Fruit fly (Drosophila melanogaster) whole organism, embryonic: ENCODE measurements around the gene CG5665.

Experiments
- Asciz ChIP-seq: fragments of 200-800 bp; sonication (Bioruptor generic); optimal IDR thresholded peaks from 2 replicates; lab custom pipeline; 2017; ENCODE audit warnings: missing biosample characterization, mild to moderate bottlenecking, missing genetic modification characterization, missing genetic modification reagents
- Atf-2 ChIP-seq: fragments of 200-800 bp; sonication (Bioruptor generic); optimal IDR thresholded peaks from 2 replicates; lab custom pipeline; 2016; ENCODE audit warnings: missing biosample characterization, missing genetic modification characterization
- Atf3 ChIP-seq: fragments of 200-800 bp; sonication (Bioruptor generic); optimal IDR thresholded peaks from 3 replicates; lab custom pipeline; 2016; ENCODE audit warnings: missing biosample characterization, missing genetic modification characterization
- Blimp-1 ChIP-seq: fragments of 200-800 bp; sonication (Bioruptor generic); optimal IDR thresholded peaks from 3 replicates; lab custom pipeline; 2018; ENCODE audit warnings: missing biosample characterization, missing genetic modification characterization, mild to moderate bottlenecking, moderate library complexity, missing genetic modification reagents
- CG10209 ChIP-seq: fragments of 200-800 bp; sonication (Bioruptor generic); optimal IDR thresholded peaks from 3 replicates; lab custom pipeline; 2017; ENCODE audit warnings: missing biosample characterization, mild to moderate bottlenecking, missing genetic modification characterization, missing genetic modification reagents
- CG10543 ChIP-seq: fragments of 200-800 bp; sonication (Bioruptor generic); optimal IDR thresholded peaks from 3 replicates; lab custom pipeline; 2017; ENCODE audit warnings: missing biosample characterization, mild to moderate bottlenecking, missing genetic modification characterization, moderate library complexity
- CG13123 ChIP-seq: fragments of 200-800 bp; sonication (Bioruptor generic); optimal IDR thresholded peaks from 2 replicates; lab custom pipeline; 2016; ENCODE audit warnings: missing biosample characterization, missing genetic modification characterization
- CG14014 ChIP-seq: fragments of 200-800 bp; sonication (Bioruptor generic); IDR thresholded peaks from 2 replicates; pipeline ENCODE4 v1.3.6; 2022; ENCODE audit warnings: missing biosample characterization, missing genetic modification characterization
- CG14710 ChIP-seq: fragments of 200-800 bp; sonication (Bioruptor generic); optimal IDR thresholded peaks from 3 replicates; lab custom pipeline; 2019; ENCODE audit warnings: missing biosample characterization, mild to moderate bottlenecking, missing genetic modification characterization, moderate library complexity
- CG15696 ChIP-seq: fragments of 200-800 bp; sonication (Bioruptor generic); optimal IDR thresholded peaks from 2 replicates; lab custom pipeline; 2019; ENCODE audit warnings: missing biosample characterization, mild to moderate bottlenecking, missing genetic modification characterization, moderate library complexity
- CG16815 ChIP-seq: fragments of 200-800 bp; sonication (Bioruptor generic); optimal IDR thresholded peaks from 3 replicates; lab custom pipeline; 2017; ENCODE audit warnings: missing biosample characterization, mild to moderate bottlenecking, missing genetic modification characterization
- CG17568 ChIP-seq: fragments of 200-800 bp; sonication (Bioruptor generic); optimal IDR thresholded peaks from 2 replicates; lab custom pipeline; 2018; ENCODE audit warnings: missing biosample characterization, mild to moderate bottlenecking, missing genetic modification characterization, moderate library complexity
- CG17829 ChIP-seq: fragments of 200-800 bp; optimal IDR thresholded peaks from 2 replicates; lab custom pipeline; 2019; ENCODE audit warnings: missing biosample characterization, mild to moderate bottlenecking, missing genetic modification characterization, moderate library complexity
- CG2889 ChIP-seq: fragments of 200-800 bp; sonication (Bioruptor generic); IDR thresholded peaks from 3 replicates; pipeline ENCODE4 v1.3.6; 2022; ENCODE audit warnings: missing biosample characterization, missing genetic modification characterization
- CG32532 ChIP-seq: fragments of 200-800 bp; sonication (Bioruptor generic); IDR thresholded peaks from 2 replicates; pipeline ENCODE4 v1.3.6; 2022; ENCODE audit warnings: missing biosample characterization, missing genetic modification characterization
- CG3838 ChIP-seq: fragments of 200-800 bp; sonication (Bioruptor generic); optimal IDR thresholded peaks from 3 replicates; lab custom pipeline; 2016; ENCODE audit warnings: missing biosample characterization, missing genetic modification characterization
- CG5953 ChIP-seq: fragments of 200-800 bp; sonication (Bioruptor generic); IDR thresholded peaks from 2 replicates; pipeline ENCODE4 v1.3.6; 2022; ENCODE audit warnings: missing biosample characterization, missing genetic modification characterization
- CG6175 ChIP-seq: fragments of 200-800 bp; sonication (Bioruptor generic); IDR thresholded peaks from 3 replicates; pipeline ENCODE4 v1.3.6; 2022; ENCODE audit warnings: missing biosample characterization, missing genetic modification characterization
- CG6765 ChIP-seq: fragments of 200-800 bp; sonication (Bioruptor generic); optimal IDR thresholded peaks from 3 replicates; lab custom pipeline; 2017; ENCODE audit warnings: missing biosample characterization, mild to moderate bottlenecking, missing genetic modification characterization
- CG8290 ChIP-seq, 3 experiments: fragments of 200-800 bp; sonication (Bioruptor generic); optimal IDR thresholded peaks; 2 replicates each; lab custom pipeline; 2016 to 2019; ENCODE audit warnings: missing biosample characterization in 3 of 3, missing genetic modification characterization in 3 of 3, mild to moderate bottlenecking in 2 of 3, moderate library complexity in 1 of 3
- D19B ChIP-seq: fragments of 200-800 bp; sonication (Bioruptor generic); optimal IDR thresholded peaks from 2 replicates; lab custom pipeline; 2017; ENCODE audit warnings: missing biosample characterization, mild to moderate bottlenecking, missing genetic modification characterization
- Deaf1 ChIP-seq: fragments of 200-800 bp; optimal IDR thresholded peaks from 3 replicates; lab custom pipeline; 2019; ENCODE audit warnings: missing biosample characterization, mild to moderate bottlenecking, missing genetic modification characterization, moderate library complexity
- HmgD ChIP-seq: fragments of 200-800 bp; sonication (Bioruptor generic); optimal IDR thresholded peaks from 3 replicates; lab custom pipeline; 2016; ENCODE audit warnings: missing biosample characterization, missing genetic modification characterization
- Myb ChIP-seq: fragments of 200-800 bp; sonication (Bioruptor generic); optimal IDR thresholded peaks from 2 replicates; lab custom pipeline; 2016; ENCODE audit warnings: missing biosample characterization, missing genetic modification characterization
- NK7.1 ChIP-seq: fragments of 200-800 bp; sonication (Bioruptor generic); optimal IDR thresholded peaks from 3 replicates; lab custom pipeline; 2016; ENCODE audit warnings: missing biosample characterization, missing genetic modification characterization
- Neu2 ChIP-seq: fragments of 200-800 bp; sonication (Bioruptor generic); optimal IDR thresholded peaks from 3 replicates; lab custom pipeline; 2016; ENCODE audit warnings: missing biosample characterization, missing genetic modification characterization, borderline replicate concordance
- PHDP ChIP-seq: fragments of 200-800 bp; sonication (Bioruptor generic); optimal IDR thresholded peaks from 3 replicates; lab custom pipeline; 2018; ENCODE audit warnings: missing biosample characterization, mild to moderate bottlenecking, missing genetic modification characterization, moderate library complexity
- Rfx ChIP-seq: fragments of 200-800 bp; sonication (Bioruptor generic); IDR thresholded peaks from 2 replicates; pipeline ENCODE4 v1.3.6; 2022; ENCODE audit warnings: missing biosample characterization, missing genetic modification characterization
- Six4 ChIP-seq: fragments of 200-800 bp; sonication (Bioruptor generic); optimal IDR thresholded peaks from 2 replicates; lab custom pipeline; 2016; ENCODE audit warnings: missing biosample characterization, missing genetic modification characterization
- ase ChIP-seq: fragments of 200-800 bp; sonication (Bioruptor generic); IDR thresholded peaks from 3 replicates; pipeline ENCODE4 v1.3.6; 2022; ENCODE audit warnings: missing biosample characterization, missing genetic modification characterization
- bigmax ChIP-seq: fragments of 200-800 bp; sonication (Bioruptor generic); optimal IDR thresholded peaks from 2 replicates; lab custom pipeline; 2018; ENCODE audit warnings: missing biosample characterization, mild to moderate bottlenecking, missing genetic modification characterization
- bsh ChIP-seq, 2 experiments: fragments of 200-800 bp; sonication (Bioruptor generic); optimal IDR thresholded peaks; 2 replicates each; lab custom pipeline; 2017 to 2018; ENCODE audit warnings: mild to moderate bottlenecking in 2 of 2, missing biosample characterization in 2 of 2, missing genetic modification characterization in 2 of 2, moderate library complexity in 1 of 2
- caup ChIP-seq: fragments of 200-800 bp; sonication (Bioruptor generic); optimal IDR thresholded peaks from 3 replicates; lab custom pipeline; 2017; ENCODE audit warnings: missing biosample characterization, mild to moderate bottlenecking, missing genetic modification characterization, moderate library complexity; ENCODE audit not compliant: severe bottlenecking
- croc ChIP-seq: fragments of 200-800 bp; sonication (Bioruptor generic); conservative IDR thresholded peaks from 3 replicates; pipeline ENCODE4 v1.3.6; 2022; ENCODE audit warnings: missing biosample characterization, missing genetic modification characterization
- eyg ChIP-seq: fragments of 200-800 bp; sonication (Bioruptor generic); optimal IDR thresholded peaks from 3 replicates; lab custom pipeline; 2016; ENCODE audit warnings: missing biosample characterization, missing genetic modification characterization
- fu2 ChIP-seq: fragments of 200-800 bp; sonication (Bioruptor generic); optimal IDR thresholded peaks from 2 replicates; lab custom pipeline; 2016; ENCODE audit warnings: missing biosample characterization, missing genetic modification characterization
- gcm ChIP-seq: fragments of 200-800 bp; sonication (Bioruptor generic); optimal IDR thresholded peaks from 2 replicates; lab custom pipeline; 2019; ENCODE audit warnings: missing biosample characterization, mild to moderate bottlenecking, missing genetic modification characterization, moderate library complexity
- gem ChIP-seq: fragments of 200-800 bp; sonication (Bioruptor generic); optimal IDR thresholded peaks from 2 replicates; lab custom pipeline; 2019; ENCODE audit warnings: missing biosample characterization, mild to moderate bottlenecking, missing genetic modification characterization, moderate library complexity
- gt ChIP-seq: fragments of 200-800 bp; sonication (Bioruptor generic); IDR thresholded peaks from 2 replicates; pipeline ENCODE4 v1.3.6; 2022; ENCODE audit warnings: missing biosample characterization, missing genetic modification characterization
- hbn ChIP-seq: fragments of 200-800 bp; sonication (Bioruptor generic); IDR thresholded peaks from 2 replicates; pipeline ENCODE4 v1.3.6; 2022; ENCODE audit warnings: missing biosample characterization, missing genetic modification characterization; ENCODE audit not compliant: partially characterized antibody
- kah ChIP-seq: fragments of 200-800 bp; sonication (Bioruptor generic); optimal IDR thresholded peaks from 2 replicates; lab custom pipeline; 2018; ENCODE audit warnings: missing biosample characterization, mild to moderate bottlenecking, missing genetic modification characterization
- knrl ChIP-seq: fragments of 200-800 bp; sonication (Bioruptor generic); IDR thresholded peaks from 3 replicates; pipeline ENCODE4 v1.3.6; 2022; ENCODE audit warnings: missing biosample characterization, missing genetic modification characterization; ENCODE audit not compliant: partially characterized antibody
- nerfin-1 ChIP-seq: fragments of 200-800 bp; sonication (Bioruptor generic); optimal IDR thresholded peaks from 3 replicates; lab custom pipeline; 2019; ENCODE audit warnings: missing biosample characterization, mild to moderate bottlenecking, missing genetic modification characterization, moderate library complexity
- pnt ChIP-seq: fragments of 200-800 bp; sonication (Bioruptor generic); optimal IDR thresholded peaks from 3 replicates; lab custom pipeline; 2016; ENCODE audit warnings: missing biosample characterization, missing genetic modification characterization
- rib ChIP-seq: fragments of 200-800 bp; sonication (Bioruptor generic); IDR thresholded peaks from 2 replicates; pipeline ENCODE4 v1.3.6; 2022; ENCODE audit warnings: missing biosample characterization, missing genetic modification characterization
- sisA ChIP-seq: fragments of 200-800 bp; sonication (Bioruptor generic); IDR thresholded peaks from 2 replicates; pipeline ENCODE4 v1.3.6; 2022; ENCODE audit warnings: missing biosample characterization, missing genetic modification characterization
- sob ChIP-seq: fragments of 200-800 bp; sonication (Bioruptor generic); IDR thresholded peaks from 2 replicates; pipeline ENCODE4 v1.3.6; 2022; ENCODE audit warnings: missing biosample characterization, missing genetic modification characterization
- sug ChIP-seq: fragments of 200-800 bp; optimal IDR thresholded peaks from 2 replicates; lab custom pipeline; 2019; ENCODE audit warnings: missing biosample characterization, mild to moderate bottlenecking, missing genetic modification characterization, moderate library complexity
- tll ChIP-seq, 2 experiments: fragments of 200-800 bp in 1 of 2; fragments of >200 bp in 1 of 2; sonication (Bioruptor generic) in 1 of 2; optimal IDR thresholded peaks; 2 replicates each; lab custom pipeline; 2017 to 2019; ENCODE audit warnings: missing biosample characterization in 2 of 2, missing genetic modification characterization in 2 of 2, mild to moderate bottlenecking in 1 of 2, moderate library complexity in 1 of 2

Gene CG5665

DNA sequence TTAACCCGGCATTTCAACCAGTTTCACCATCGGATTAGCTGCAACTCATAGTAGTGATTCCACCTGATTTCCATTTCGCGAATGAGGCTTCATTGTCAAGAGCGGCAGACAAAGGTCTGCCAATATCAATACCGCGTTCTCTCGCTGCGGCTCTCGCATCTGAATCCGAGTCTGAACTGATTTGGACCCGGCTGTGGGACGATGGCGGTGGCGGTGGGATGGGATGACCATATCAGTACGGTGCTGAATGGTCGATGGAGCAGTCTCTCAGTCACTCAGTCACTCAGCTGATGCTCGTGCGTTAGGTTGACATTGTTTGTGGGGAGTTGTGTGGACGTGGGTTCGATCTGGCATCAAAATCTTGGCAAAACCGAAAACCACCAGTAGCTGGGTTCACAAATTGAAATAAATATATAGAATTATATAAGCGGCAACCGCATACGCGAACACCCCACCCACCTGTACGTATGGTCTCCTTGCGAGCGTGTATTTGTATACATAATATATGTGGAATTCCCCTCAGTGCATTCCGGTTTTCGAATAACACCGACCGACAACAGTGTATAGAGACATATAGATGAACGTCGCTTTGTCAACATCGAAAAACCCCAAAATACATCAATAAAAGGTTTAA is 41.2 kb upstream of the CG5665 start, which contains the start of gene Spn77Ba (continued):
- TF ChIP-seq Six4 (GFP tag; lab: Kevin White, UChicago) = no peak
- no peak for TF ChIP-seq Deaf1 (tag; lab: Kevin White, UChicago)
- no peak for TF ChIP-seq Atf-2 (GFP tag; lab: Kevin White, UChicago)
- TF ChIP-seq CG13123 (GFP tag; lab: Kevin White, UChicago) = no peak
- TF ChIP-seq D19B (GFP tag; lab: Kevin White, UChicago) = no peak
- no peak for TF ChIP-seq CG16815 (GFP tag; lab: Kevin White, UChicago)
- TF ChIP-seq Myb = no peak
- no peak for TF ChIP-seq gem (tag; lab: Kevin White, UChicago)
- TF ChIP-seq PHDP (tag; lab: Kevin White, UChicago) = no peak
- TF ChIP-seq CG14710 = no peak
- TF ChIP-seq fu2 (GFP tag; lab: Kevin White, UChicago) = no peak
- no peak for TF ChIP-seq tll (GFP tag; optimal IDR thresholded peaks at IDR 0.05; lab: Kevin White, UChicago)
- TF ChIP-seq kah = no peak
- TF ChIP-seq NK7.1 = no peak
- TF ChIP-seq hbn (GFP tag; lab: Robert Waterston, UW) = no peak
- no peak for TF ChIP-seq CG17829 (tag; lab: Kevin White, UChicago)
- TF ChIP-seq croc (GFP tag; lab: Robert Waterston, UW) = no peak
- no peak for TF ChIP-seq pnt (GFP tag; lab: Kevin White, UChicago)
- no peak for TF ChIP-seq CG32532 (GFP tag; lab: Robert Waterston, UW)
- no peak for TF ChIP-seq bigmax
- peak; percentile 16 for TF ChIP-seq sug (tag; lab: Kevin White, UChicago)
- TF ChIP-seq HmgD (GFP tag; lab: Kevin White, UChicago) = no peak
- TF ChIP-seq sisA (GFP tag; lab: Robert Waterston, UW) = no peak
- no peak for TF ChIP-seq CG17568 (GFP tag; lab: Kevin White, UChicago)
- TF ChIP-seq knrl (GFP tag; lab: Robert Waterston, UW) = no peak
- no peak for TF ChIP-seq CG14014 (GFP tag; lab: Robert Waterston, UW)
- TF ChIP-seq CG10543 (GFP tag; lab: Kevin White, UChicago) = peak; percentile 6
- no peak for TF ChIP-seq CG15696 (tag; lab: Kevin White, UChicago)
- no peak for TF ChIP-seq CG5953 (GFP tag; lab: Robert Waterston, UW)
- peak; percentile 33; the same call in 1 of the 3 replicates for TF ChIP-seq CG6175 (GFP tag; lab: Robert Waterston, UW)
- TF ChIP-seq CG3838 (GFP tag; lab: Kevin White, UChicago) = no peak
- TF ChIP-seq Rfx = peak; percentile 36; the same call in 1 of the 2 replicates
- no peak for TF ChIP-seq caup
- TF ChIP-seq CG6765 = no peak
- TF ChIP-seq bsh (GFP tag; optimal IDR thresholded peaks at IDR 0.05; lab: Kevin White, UChicago) = no peak
- TF ChIP-seq CG2889 (GFP tag; lab: Robert Waterston, UW) = no peak
- TF ChIP-seq Atf3 (GFP tag; lab: Kevin White, UChicago) = no peak
- no peak for TF ChIP-seq Asciz (GFP tag; lab: Kevin White, UChicago)
- TF ChIP-seq ase = no peak
- TF ChIP-seq sob (GFP tag; lab: Robert Waterston, UW) = 0 out of 2 replicates have a peak, but pooled peaks have one; percentile 38
- TF ChIP-seq Blimp-1 (GFP tag; lab: Kevin White, UChicago) = no peak
- TF ChIP-seq gcm (GFP tag; lab: Kevin White, UChicago) = no peak
- no peak for TF ChIP-seq CG10209 (GFP tag; lab: Kevin White, UChicago)
- no peak for TF ChIP-seq nerfin-1
- TF ChIP-seq eyg (GFP tag; lab: Kevin White, UChicago) = no peak
- TF ChIP-seq rib (GFP tag; lab: Robert Waterston, UW) = 0 out of 2 replicates have a peak, but pooled peaks have one; percentile 32
- TF ChIP-seq Neu2 (GFP tag; lab: Kevin White, UChicago) = no peak
- no peak for TF ChIP-seq CG8290 (GFP tag; optimal IDR thresholded peaks at IDR 0.05; lab: Kevin White, UChicago)
- TF ChIP-seq CG8290 (tag; optimal IDR thresholded peaks at IDR 0.05; lab: Kevin White, UChicago) = peak in 1 of 2 experiments; percentile 29
- no peak for TF ChIP-seq gt (GFP tag; lab: Robert Waterston, UW)
